Fruit fly (Drosophila melanogaster) whole organism, embryonic: ENCODE measurements around the gene CG34256.

Experiments used
- Ada2b ChIP-seq: fragments of 200-800 bp; sonication (Bioruptor generic); IDR thresholded peaks from 2 replicates; pipeline ENCODE4 v1.3.6; 2022; ENCODE audit warnings: missing biosample characterization, missing genetic modification characterization
- Bgb ChIP-seq: fragments of 200-800 bp; sonication (Bioruptor generic); IDR thresholded peaks from 2 replicates; pipeline ENCODE4 v1.3.6; 2022; ENCODE audit warnings: missing biosample characterization, missing genetic modification characterization; ENCODE audit not compliant: partially characterized antibody
- CG10543 ChIP-seq: fragments of 200-800 bp; sonication (Bioruptor generic); optimal IDR thresholded peaks from 3 replicates; lab custom pipeline; 2017; ENCODE audit warnings: missing biosample characterization, mild to moderate bottlenecking, missing genetic modification characterization, moderate library complexity
- CG11456 ChIP-seq: fragments of 200-800 bp; sonication (Bioruptor generic); IDR thresholded peaks from 3 replicates; pipeline ENCODE4 v1.3.6; 2022; ENCODE audit warnings: missing biosample characterization, missing genetic modification characterization
- CG13775 ChIP-seq: fragments of 200-800 bp; sonication (Bioruptor generic); optimal IDR thresholded peaks from 3 replicates; lab custom pipeline; 2017; ENCODE audit warnings: missing biosample characterization, mild to moderate bottlenecking, missing genetic modification characterization
- CG14667 ChIP-seq: fragments of 200-800 bp; sonication (Bioruptor generic); IDR thresholded peaks from 2 replicates; pipeline ENCODE4 v1.3.6; 2022; ENCODE audit warnings: missing biosample characterization, missing genetic modification characterization
- CG14860 ChIP-seq: fragments of 200-800 bp; sonication (Bioruptor generic); IDR thresholded peaks from 3 replicates; pipeline ENCODE4 v1.3.6; 2022; ENCODE audit warnings: missing biosample characterization, missing genetic modification characterization; ENCODE audit not compliant: partially characterized antibody
- CG16779 ChIP-seq: fragments of 200-800 bp; sonication (Bioruptor generic); IDR thresholded peaks from 2 replicates; pipeline ENCODE4 v1.3.6; 2022; ENCODE audit warnings: missing biosample characterization, missing genetic modification characterization
- CG17912 ChIP-seq: fragments of 200-800 bp; sonication (Bioruptor generic); optimal IDR thresholded peaks from 2 replicates; lab custom pipeline; 2018; ENCODE audit warnings: missing biosample characterization, mild to moderate bottlenecking, missing genetic modification characterization
- CG18619 ChIP-seq: fragments of 200-800 bp; sonication (Bioruptor generic); optimal IDR thresholded peaks from 3 replicates; lab custom pipeline; 2017; ENCODE audit warnings: missing biosample characterization, mild to moderate bottlenecking, missing genetic modification characterization
- CG3065 ChIP-seq: fragments of 200-800 bp; sonication (Bioruptor generic); optimal IDR thresholded peaks from 2 replicates; lab custom pipeline; 2016; ENCODE audit warnings: missing biosample characterization, missing genetic modification characterization
- CG31388 ChIP-seq: fragments of 200-800 bp; sonication (Bioruptor generic); optimal IDR thresholded peaks from 2 replicates; lab custom pipeline; 2016; ENCODE audit warnings: missing biosample characterization, missing genetic modification characterization
- CG43689 ChIP-seq: fragments of 200-800 bp; sonication (Bioruptor generic); IDR thresholded peaks from 2 replicates; pipeline ENCODE4 v1.3.6; 2022; ENCODE audit warnings: missing biosample characterization, missing genetic modification characterization
- CG4424 ChIP-seq: fragments of 200-800 bp; sonication (Bioruptor generic); optimal IDR thresholded peaks from 3 replicates; lab custom pipeline; 2016; ENCODE audit warnings: missing biosample characterization, missing genetic modification characterization
- CG6683 ChIP-seq: fragments of 200-800 bp; sonication (Bioruptor generic); optimal IDR thresholded peaks from 2 replicates; lab custom pipeline; 2017; ENCODE audit warnings: missing biosample characterization, mild to moderate bottlenecking, missing genetic modification characterization, missing genetic modification reagents
- CG8290 ChIP-seq, 3 experiments: fragments of 200-800 bp; sonication (Bioruptor generic); optimal IDR thresholded peaks; 2 replicates each; lab custom pipeline; 2016 to 2019; ENCODE audit warnings: missing biosample characterization in 3 of 3, missing genetic modification characterization in 3 of 3, mild to moderate bottlenecking in 2 of 3, moderate library complexity in 1 of 3
- CkIIα-i1 ChIP-seq: fragments of 200-800 bp; sonication (Bioruptor generic); IDR thresholded peaks from 2 replicates; pipeline ENCODE4 v1.3.6; 2022; ENCODE audit warnings: missing biosample characterization, missing genetic modification characterization
- Ets65A ChIP-seq: fragments of 200-800 bp; sonication (Bioruptor generic); peaks from one replicate; lab custom pipeline; 2016; ENCODE audit warnings: missing biosample characterization, missing genetic modification characterization
- Ets97D ChIP-seq: fragments of 200-800 bp; sonication (Bioruptor generic); optimal IDR thresholded peaks from 3 replicates; lab custom pipeline; 2016; ENCODE audit warnings: missing biosample characterization, missing genetic modification characterization
- GATAe ChIP-seq: fragments of 200-800 bp; sonication (Bioruptor generic); conservative IDR thresholded peaks from 2 replicates; pipeline ENCODE4 v1.3.6; 2022; ENCODE audit warnings: missing biosample characterization, missing genetic modification characterization
- HLH4C ChIP-seq: fragments of 200-800 bp; sonication (Bioruptor generic); IDR thresholded peaks from 3 replicates; pipeline ENCODE4 v1.3.6; 2022; ENCODE audit warnings: missing biosample characterization, missing genetic modification characterization; ENCODE audit not compliant: partially characterized antibody
- Hr3 ChIP-seq: fragments of 200-800 bp; sonication (Bioruptor generic); optimal IDR thresholded peaks from 3 replicates; lab custom pipeline; 2016; ENCODE audit warnings: missing biosample characterization, missing genetic modification characterization
- Med ChIP-seq: fragments of 200-800 bp; sonication (Bioruptor generic); peaks from one replicate; lab custom pipeline; 2016; ENCODE audit warnings: missing biosample characterization, missing genetic modification characterization, mild to moderate bottlenecking, inconsistent platforms, moderate library complexity
- NC2β ChIP-seq: fragments of 200-800 bp; sonication (Bioruptor generic); optimal IDR thresholded peaks from 2 replicates; lab custom pipeline; 2016; ENCODE audit warnings: missing biosample characterization, missing genetic modification characterization
- Poxn ChIP-seq: fragments of 200-800 bp; sonication (Bioruptor generic); IDR thresholded peaks from 2 replicates; pipeline ENCODE4 v1.3.6; 2022; ENCODE audit warnings: missing biosample characterization, missing genetic modification characterization
- Ptx1 ChIP-seq: fragments of 200-800 bp; sonication (Bioruptor generic); IDR thresholded peaks from 2 replicates; pipeline ENCODE4 v1.3.6; 2022; ENCODE audit warnings: missing biosample characterization, missing genetic modification characterization
- Rx ChIP-seq: fragments of 200-800 bp; sonication (Bioruptor generic); IDR thresholded peaks from 2 replicates; pipeline ENCODE4 v1.3.6; 2022; ENCODE audit warnings: missing biosample characterization, missing genetic modification characterization
- chn ChIP-seq: fragments of 200-800 bp; sonication (Bioruptor generic); optimal IDR thresholded peaks from 2 replicates; lab custom pipeline; 2016; ENCODE audit warnings: missing biosample characterization, missing genetic modification characterization
- fd96Cb ChIP-seq: fragments of 200-800 bp; sonication (Bioruptor generic); optimal IDR thresholded peaks from 2 replicates; lab custom pipeline; 2018; ENCODE audit warnings: missing biosample characterization, mild to moderate bottlenecking, missing genetic modification characterization, moderate library complexity
- fu2 ChIP-seq: fragments of 200-800 bp; sonication (Bioruptor generic); optimal IDR thresholded peaks from 2 replicates; lab custom pipeline; 2016; ENCODE audit warnings: missing biosample characterization, missing genetic modification characterization
- gce ChIP-seq: fragments of 200-800 bp; sonication (Bioruptor generic); IDR thresholded peaks from 3 replicates; pipeline ENCODE4 v1.3.6; 2022; ENCODE audit warnings: missing biosample characterization, missing genetic modification characterization
- lov ChIP-seq, 2 experiments: fragments of 200-800 bp in 1 of 2; fragments of >200 bp in 1 of 2; sonication (Bioruptor generic) in 1 of 2; IDR thresholded peaks in 1 of 2; optimal IDR thresholded peaks in 1 of 2; 2 replicates in 1 of 2; 3 replicates in 1 of 2; pipeline versions ENCODE4 v1.3.6 to Lab custom; 2017 to 2022; ENCODE audit warnings: missing biosample characterization in 1 of 2, missing genetic modification characterization in 1 of 2
- nom ChIP-seq: fragments of 200-800 bp; sonication (Bioruptor generic); optimal IDR thresholded peaks from 2 replicates; lab custom pipeline; 2017; ENCODE audit warnings: missing biosample characterization, missing genetic modification characterization, mild to moderate bottlenecking, moderate library complexity, missing genetic modification reagents
- onecut ChIP-seq: fragments of 200-800 bp; sonication (Bioruptor generic); IDR thresholded peaks from 2 replicates; pipeline ENCODE4 v1.3.6; 2022; ENCODE audit warnings: missing biosample characterization, missing genetic modification characterization
- pfk ChIP-seq: fragments of 200-800 bp; sonication (Bioruptor generic); optimal IDR thresholded peaks from 2 replicates; lab custom pipeline; 2018; ENCODE audit warnings: missing biosample characterization, mild to moderate bottlenecking, missing genetic modification characterization, moderate library complexity
- pros ChIP-seq: fragments of 200-800 bp; sonication (Bioruptor generic); optimal IDR thresholded peaks from 3 replicates; lab custom pipeline; 2019; ENCODE audit warnings: missing biosample characterization, mild to moderate bottlenecking, missing genetic modification characterization, moderate library complexity
- repo ChIP-seq: fragments of 200-800 bp; sonication (Bioruptor generic); optimal IDR thresholded peaks from 2 replicates; lab custom pipeline; 2016; ENCODE audit warnings: missing biosample characterization, missing genetic modification characterization
- sens ChIP-seq: fragments of 200-800 bp; sonication (Bioruptor generic); peaks from one replicate; lab custom pipeline; 2016; ENCODE audit warnings: missing biosample characterization, missing genetic modification characterization
- sna ChIP-seq: fragments of 200-800 bp; sonication (Bioruptor generic); IDR thresholded peaks from 2 replicates; pipeline ENCODE4 v1.3.6; 2022; ENCODE audit warnings: missing biosample characterization, missing genetic modification characterization; ENCODE audit not compliant: partially characterized antibody
- sob ChIP-seq: fragments of 200-800 bp; sonication (Bioruptor generic); IDR thresholded peaks from 2 replicates; pipeline ENCODE4 v1.3.6; 2022; ENCODE audit warnings: missing biosample characterization, missing genetic modification characterization
- toy ChIP-seq: fragments of 200-800 bp; sonication (Bioruptor generic); IDR thresholded peaks from 2 replicates; pipeline ENCODE4 v1.3.6; 2022; ENCODE audit warnings: missing biosample characterization, missing genetic modification characterization
- wdn ChIP-seq: fragments of 200-800 bp; sonication (Bioruptor generic); IDR thresholded peaks from 2 replicates; pipeline ENCODE4 v1.3.6; 2022; ENCODE audit warnings: missing biosample characterization, missing genetic modification characterization
- zen ChIP-seq: fragments of 200-800 bp; sonication (Bioruptor generic); optimal IDR thresholded peaks from 3 replicates; lab custom pipeline; 2018; ENCODE audit warnings: missing biosample characterization, mild to moderate bottlenecking, missing genetic modification characterization, moderate library complexity

CG34256 gene

DNA sequence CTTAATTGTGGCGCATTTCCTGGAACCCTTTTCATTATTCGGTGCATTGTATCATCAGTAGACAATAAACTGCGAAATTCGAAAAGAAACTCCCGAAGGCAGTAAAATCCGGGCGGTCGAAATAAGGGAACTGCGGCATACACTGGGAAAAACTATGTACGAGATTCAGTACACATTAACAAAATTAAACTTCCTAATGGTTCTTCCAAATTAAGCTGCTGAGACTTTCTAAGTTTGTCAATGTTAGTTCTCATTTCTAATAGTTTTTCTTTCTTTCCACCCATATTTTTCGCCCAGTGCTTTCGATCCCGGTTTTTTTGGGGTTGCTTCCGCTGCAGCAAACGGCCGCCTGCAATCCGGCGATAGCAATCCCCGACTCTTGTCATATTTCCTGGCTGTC, 35.2 kb upstream of the CG34256 start (continued):
- peak; percentile 70 for TF ChIP-seq CG18619 (GFP tag; lab: Kevin White, UChicago)
- TF ChIP-seq toy (GFP tag; lab: Robert Waterston, UW), result no peak
- TF ChIP-seq Bgb, result no peak
- TF ChIP-seq lov (optimal IDR thresholded peaks at IDR 0.05; lab: Kevin White, UChicago), result no peak
- peak; percentile 92 for TF ChIP-seq lov (GFP tag; IDR thresholded peaks at IDR 0.05; lab: Robert Waterston, UW)
- TF ChIP-seq pros (GFP tag; lab: Kevin White, UChicago), result no peak
- TF ChIP-seq Rx (GFP tag; lab: Robert Waterston, UW), result peak; percentile 79
- TF ChIP-seq zen (tag; lab: Kevin White, UChicago), result peak; percentile 53
- no peak for TF ChIP-seq wdn
- TF ChIP-seq CG6683 (GFP tag; lab: Kevin White, UChicago), result peak; percentile 38
- no peak for TF ChIP-seq CkIIα-i1 (GFP tag; lab: Robert Waterston, UW)
- TF ChIP-seq CG10543 (GFP tag; lab: Kevin White, UChicago), result no peak
- no peak for TF ChIP-seq HLH4C
- TF ChIP-seq chn (GFP tag; lab: Kevin White, UChicago), result peak; percentile 86
- TF ChIP-seq Ptx1, result peak; percentile 73
- peak; percentile 82 for TF ChIP-seq NC2β (GFP tag; lab: Kevin White, UChicago)
- peak; percentile 70 for TF ChIP-seq repo (GFP tag; lab: Kevin White, UChicago)
- no peak for TF ChIP-seq CG17912 (GFP tag; lab: Kevin White, UChicago)
- peak; percentile 38 for TF ChIP-seq CG3065
- TF ChIP-seq Hr3 (GFP tag; lab: Kevin White, UChicago), result peak; percentile 71
- TF ChIP-seq Ada2b (GFP tag; lab: Robert Waterston, UW), result no peak
- TF ChIP-seq CG13775 (GFP tag; lab: Kevin White, UChicago), result peak; percentile 67
- peak; percentile 64 for TF ChIP-seq fd96Cb
- TF ChIP-seq gce (GFP tag; lab: Robert Waterston, UW), result peak; percentile 80
- TF ChIP-seq CG14667, result peak; percentile 65; the same call in 1 of the 2 replicates
- no peak for TF ChIP-seq sna (GFP tag; lab: Robert Waterston, UW)
- TF ChIP-seq CG31388, result no peak
- no peak for TF ChIP-seq CG43689 (GFP tag; lab: Robert Waterston, UW)
- TF ChIP-seq onecut (GFP tag; lab: Robert Waterston, UW), result no peak; the same call in none of the 2 replicates
- no peak for TF ChIP-seq Ets97D (GFP tag; lab: Kevin White, UChicago)
- peak; percentile 73 for TF ChIP-seq sob
- TF ChIP-seq CG8290 (GFP tag; optimal IDR thresholded peaks at IDR 0.05; lab: Kevin White, UChicago), result peak; percentile 52
- peak; percentile 21 to 31 for TF ChIP-seq CG8290 (tag; optimal IDR thresholded peaks at IDR 0.05; lab: Kevin White, UChicago)
- TF ChIP-seq fu2 (GFP tag; lab: Kevin White, UChicago), result peak; percentile 8
- TF ChIP-seq CG16779 (GFP tag; lab: Robert Waterston, UW), result no peak

DNA sequence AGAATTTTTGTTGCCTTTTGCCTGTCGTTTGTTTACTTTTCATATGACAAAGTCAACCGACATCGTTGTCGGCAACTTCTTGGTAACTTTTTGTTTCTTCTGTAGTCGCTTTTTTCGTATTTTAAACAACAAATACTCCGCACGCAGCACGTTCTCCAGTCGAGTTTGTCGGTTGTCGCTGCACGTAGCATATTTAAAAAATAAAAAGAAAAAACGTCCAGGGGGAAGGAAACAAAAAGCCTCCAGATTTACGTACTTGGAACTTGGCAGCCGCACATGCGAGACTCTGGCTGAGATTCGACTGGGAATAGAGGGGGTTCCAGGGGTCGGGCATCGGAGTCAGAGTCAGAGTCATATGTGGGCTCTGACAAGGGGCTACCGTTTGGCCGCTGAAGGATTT, 32.1 kb upstream of the CG34256 start:
- TF ChIP-seq CG4424 (GFP tag; lab: Kevin White, UChicago), result no peak
- no peak for TF ChIP-seq CG11456 (GFP tag; lab: Robert Waterston, UW)
- TF ChIP-seq CG14860 (GFP tag; lab: Robert Waterston, UW), result no peak
- peak; percentile 5 for TF ChIP-seq Med (GFP tag; lab: Kevin White, UChicago)
- TF ChIP-seq GATAe, result no peak
- TF ChIP-seq CG43689 (GFP tag; lab: Robert Waterston, UW), result no peak
- TF ChIP-seq sens (GFP tag; lab: Kevin White, UChicago), result peak; percentile 0
- TF ChIP-seq pfk (GFP tag; lab: Kevin White, UChicago), result no peak
- TF ChIP-seq nom, result peak; percentile 68
- no peak for TF ChIP-seq Poxn
- peak; percentile 74 for TF ChIP-seq Ets65A (GFP tag; lab: Kevin White, UChicago)
- TF ChIP-seq, all 482 proteins: peak for 4
